Fruit fly (Drosophila melanogaster) whole organism, prepupa: ENCODE measurements around the gene CecA2.
A peak's percentile ranks its signal among the peaks of the same experiment; 100 is the strongest.

Source experiments
- Blimp-1 ChIP-seq: fragments of 200-800 bp; sonication (Bioruptor generic); optimal IDR thresholded peaks from 3 replicates; lab custom pipeline; 2017; ENCODE audit warnings: missing biosample characterization, missing genetic modification characterization, mild to moderate bottlenecking, moderate library complexity, missing genetic modification reagents
- CG10631 ChIP-seq: fragments of 200-800 bp; sonication (Bioruptor generic); optimal IDR thresholded peaks from 2 replicates; lab custom pipeline; 2016; ENCODE audit warnings: missing biosample characterization, missing genetic modification characterization
- CG10669 ChIP-seq: fragments of 200-800 bp; sonication (Bioruptor generic); optimal IDR thresholded peaks from 3 replicates; lab custom pipeline; 2018; ENCODE audit warnings: missing biosample characterization, mild to moderate bottlenecking, missing genetic modification characterization, moderate library complexity
- CG11294 ChIP-seq: fragments of 200-800 bp; sonication (Bioruptor generic); IDR thresholded peaks from 2 replicates; pipeline ENCODE4 v1.3.6; 2022; ENCODE audit warnings: missing biosample characterization, missing genetic modification characterization
- CG11902 ChIP-seq: fragments of 200-800 bp; sonication (Bioruptor generic); optimal IDR thresholded peaks from 3 replicates; lab custom pipeline; 2016; ENCODE audit warnings: missing biosample characterization, missing genetic modification characterization
- CG15336 ChIP-seq: fragments of 200-800 bp; sonication (Bioruptor generic); IDR thresholded peaks from 2 replicates; pipeline ENCODE4 v1.3.6; 2022; ENCODE audit warnings: missing biosample characterization, missing genetic modification characterization
- CG1621 ChIP-seq: fragments of 200-800 bp; sonication (Bioruptor generic); optimal IDR thresholded peaks from 3 replicates; lab custom pipeline; 2018; ENCODE audit warnings: missing biosample characterization, mild to moderate bottlenecking, missing genetic modification characterization
- CG16779 ChIP-seq: fragments of 200-800 bp; sonication (Bioruptor generic); optimal IDR thresholded peaks from 3 replicates; lab custom pipeline; 2017; ENCODE audit warnings: missing biosample characterization, mild to moderate bottlenecking, missing genetic modification characterization
- CG3032 ChIP-seq: fragments of 200-800 bp; optimal IDR thresholded peaks from 2 replicates; lab custom pipeline; 2019; ENCODE audit warnings: missing biosample characterization, mild to moderate bottlenecking, missing genetic modification characterization, moderate library complexity
- CG31627 ChIP-seq: fragments of 200-800 bp; sonication (Bioruptor generic); optimal IDR thresholded peaks from 3 replicates; lab custom pipeline; 2016; ENCODE audit warnings: missing biosample characterization, missing genetic modification characterization
- CG32006 ChIP-seq: fragments of 200-800 bp; sonication (Bioruptor generic); optimal IDR thresholded peaks from 3 replicates; lab custom pipeline; 2017; ENCODE audit warnings: missing biosample characterization, mild to moderate bottlenecking, missing genetic modification characterization
- CG3919 ChIP-seq: fragments of 200-800 bp; sonication (Bioruptor generic); optimal IDR thresholded peaks from 3 replicates; lab custom pipeline; 2016; ENCODE audit warnings: missing biosample characterization, missing genetic modification characterization
- CG4318 ChIP-seq: fragments of 200-800 bp; sonication (Bioruptor generic); optimal IDR thresholded peaks from 3 replicates; lab custom pipeline; 2017; ENCODE audit warnings: missing biosample characterization, mild to moderate bottlenecking, missing genetic modification characterization
- CG6792 ChIP-seq: fragments of 200-800 bp; sonication (Bioruptor generic); optimal IDR thresholded peaks from 3 replicates; lab custom pipeline; 2016; ENCODE audit warnings: missing biosample characterization, missing genetic modification characterization
- CG6808 ChIP-seq: fragments of 200-800 bp; sonication (Bioruptor generic); optimal IDR thresholded peaks from 3 replicates; lab custom pipeline; 2017; ENCODE audit warnings: missing biosample characterization, missing genetic modification characterization, mild to moderate bottlenecking, moderate library complexity, missing genetic modification reagents
- CG6854 ChIP-seq: fragments of 200-800 bp; sonication (Bioruptor generic); optimal IDR thresholded peaks from 2 replicates; lab custom pipeline; 2017; ENCODE audit warnings: missing biosample characterization, mild to moderate bottlenecking, missing genetic modification characterization
- CG7368 ChIP-seq: fragments of 200-800 bp; sonication (Bioruptor generic); optimal IDR thresholded peaks from 3 replicates; lab custom pipeline; 2016; ENCODE audit warnings: missing biosample characterization, missing genetic modification characterization
- CG8119 ChIP-seq: fragments of 200-800 bp; sonication (Bioruptor generic); IDR thresholded peaks from 3 replicates; pipeline ENCODE4 v1.3.6; 2022; ENCODE audit warnings: missing biosample characterization, missing genetic modification characterization
- CG8319 ChIP-seq: fragments of 200-800 bp; sonication (Bioruptor generic); optimal IDR thresholded peaks from 3 replicates; lab custom pipeline; 2016; ENCODE audit warnings: missing biosample characterization, missing genetic modification characterization
- CG8632 ChIP-seq: fragments of 200-800 bp; sonication (Bioruptor generic); optimal IDR thresholded peaks from 3 replicates; lab custom pipeline; 2016; ENCODE audit warnings: missing biosample characterization, missing genetic modification characterization
- CG9139 ChIP-seq: fragments of 200-800 bp; sonication (Bioruptor generic); optimal IDR thresholded peaks from 3 replicates; lab custom pipeline; 2017; ENCODE audit warnings: missing biosample characterization, mild to moderate bottlenecking, missing genetic modification characterization
- Eip75B ChIP-seq: fragments of 200-800 bp; sonication (Bioruptor generic); optimal IDR thresholded peaks from 3 replicates; lab custom pipeline; 2016; ENCODE audit warnings: missing biosample characterization, missing genetic modification characterization
- Eip78C ChIP-seq: fragments of 200-800 bp; sonication (Bioruptor generic); peaks from one replicate; lab custom pipeline; 2016; ENCODE audit warnings: missing biosample characterization, missing genetic modification characterization
- Eip93F ChIP-seq: fragments of 200-800 bp; sonication (Bioruptor generic); optimal IDR thresholded peaks from 2 replicates; lab custom pipeline; 2016; ENCODE audit warnings: missing biosample characterization, mild to moderate bottlenecking, missing genetic modification characterization
- Ets21C ChIP-seq: fragments of 200-800 bp; sonication (Bioruptor generic); optimal IDR thresholded peaks from 3 replicates; lab custom pipeline; 2016; ENCODE audit warnings: missing biosample characterization, missing genetic modification characterization
- Gug ChIP-seq: fragments of 200-800 bp; sonication (Bioruptor generic); IDR thresholded peaks from 2 replicates; pipeline ENCODE4 v1.3.6; 2022; ENCODE audit warnings: missing biosample characterization, missing genetic modification characterization
- Hr38 ChIP-seq: sonication (Bioruptor generic); optimal IDR thresholded peaks from 2 replicates; lab custom pipeline; 2016; ENCODE audit warnings: missing biosample characterization, missing genetic modification characterization
- Hr39 ChIP-seq: fragments of 200-800 bp; sonication (Bioruptor generic); optimal IDR thresholded peaks from 2 replicates; lab custom pipeline; 2016; ENCODE audit warnings: missing biosample characterization, missing genetic modification characterization
- Hr4 ChIP-seq: fragments of 200-800 bp; sonication (Bioruptor generic); optimal IDR thresholded peaks from 3 replicates; lab custom pipeline; 2016; ENCODE audit warnings: missing biosample characterization, missing genetic modification characterization
- Lpt ChIP-seq: fragments of 200-800 bp; sonication (Bioruptor generic); optimal IDR thresholded peaks from 3 replicates; lab custom pipeline; 2016; ENCODE audit warnings: missing biosample characterization, missing genetic modification characterization
- Met ChIP-seq: fragments of 200-800 bp; sonication (Bioruptor generic); optimal IDR thresholded peaks from 3 replicates; lab custom pipeline; 2016; ENCODE audit warnings: missing biosample characterization, missing genetic modification characterization
- OdsH ChIP-seq: fragments of 200-800 bp; sonication (Bioruptor generic); optimal IDR thresholded peaks from 3 replicates; lab custom pipeline; 2016; ENCODE audit warnings: missing biosample characterization, missing genetic modification characterization
- Smox ChIP-seq: fragments of 200-800 bp; sonication (Bioruptor generic); optimal IDR thresholded peaks from 3 replicates; lab custom pipeline; 2016; ENCODE audit warnings: missing biosample characterization, missing genetic modification characterization
- Sox102F ChIP-seq: fragments of 200-800 bp; sonication (Bioruptor generic); optimal IDR thresholded peaks from 2 replicates; lab custom pipeline; 2016; ENCODE audit warnings: missing biosample characterization, mild to moderate bottlenecking, missing genetic modification characterization
- Sox14 ChIP-seq: fragments of 200-800 bp; sonication (Bioruptor generic); optimal IDR thresholded peaks from 3 replicates; lab custom pipeline; 2016; ENCODE audit warnings: missing biosample characterization, missing genetic modification characterization
- Sox15 ChIP-seq: fragments of 200-800 bp; sonication (Bioruptor generic); optimal IDR thresholded peaks from 3 replicates; lab custom pipeline; 2016; ENCODE audit warnings: missing biosample characterization, missing genetic modification characterization
- achi ChIP-seq: fragments of 200-800 bp; sonication (Bioruptor generic); optimal IDR thresholded peaks from 3 replicates; lab custom pipeline; 2016; ENCODE audit warnings: missing biosample characterization, missing genetic modification characterization
- acj6 ChIP-seq: fragments of 200-800 bp; sonication (Bioruptor generic); optimal IDR thresholded peaks from 3 replicates; lab custom pipeline; 2016; ENCODE audit warnings: missing biosample characterization, missing genetic modification characterization
- cyc ChIP-seq: fragments of 200-800 bp; sonication (Bioruptor generic); optimal IDR thresholded peaks from 3 replicates; lab custom pipeline; 2016; ENCODE audit warnings: missing biosample characterization, missing genetic modification characterization
- dac ChIP-seq: fragments of 200-800 bp; sonication (Bioruptor generic); optimal IDR thresholded peaks from 2 replicates; lab custom pipeline; 2017; ENCODE audit warnings: missing biosample characterization, mild to moderate bottlenecking, missing genetic modification characterization
- dsx ChIP-seq: fragments of 200-800 bp; optimal IDR thresholded peaks from 3 replicates; lab custom pipeline; 2019; ENCODE audit warnings: missing biosample characterization, mild to moderate bottlenecking, missing genetic modification characterization, moderate library complexity; ENCODE audit not compliant: poor library complexity, severe bottlenecking
- eg ChIP-seq: fragments of 200-800 bp; sonication (Bioruptor generic); IDR thresholded peaks from 3 replicates; pipeline ENCODE4 v1.3.6; 2022; ENCODE audit warnings: missing biosample characterization, missing genetic modification characterization
- fd59A ChIP-seq: fragments of 200-800 bp; sonication (Bioruptor generic); optimal IDR thresholded peaks from 2 replicates; lab custom pipeline; 2017; ENCODE audit warnings: missing biosample characterization, mild to moderate bottlenecking, missing genetic modification characterization, missing genetic modification reagents
- fd85E ChIP-seq: fragments of 200-800 bp; sonication (Bioruptor generic); optimal IDR thresholded peaks from 3 replicates; lab custom pipeline; 2016; ENCODE audit warnings: missing biosample characterization, missing genetic modification characterization
- fkh ChIP-seq: fragments of 200-800 bp; sonication (Bioruptor generic); optimal IDR thresholded peaks from 3 replicates; lab custom pipeline; 2017; ENCODE audit warnings: missing biosample characterization, mild to moderate bottlenecking, missing genetic modification characterization, moderate library complexity
- lz ChIP-seq: fragments of 200-800 bp; sonication (Bioruptor generic); optimal IDR thresholded peaks from 3 replicates; lab custom pipeline; 2016; ENCODE audit warnings: missing biosample characterization, missing genetic modification characterization
- net ChIP-seq: fragments of 200-800 bp; sonication (Bioruptor generic); optimal IDR thresholded peaks from 3 replicates; lab custom pipeline; 2016; ENCODE audit warnings: missing biosample characterization, missing genetic modification characterization
- pdm3 ChIP-seq: fragments of 200-800 bp; sonication (Bioruptor generic); optimal IDR thresholded peaks from 3 replicates; lab custom pipeline; 2016; ENCODE audit warnings: missing biosample characterization, missing genetic modification characterization
- salr ChIP-seq, 2 experiments: fragments of 200-800 bp; sonication (Bioruptor generic); optimal IDR thresholded peaks; 3 replicates each; lab custom pipeline; 2016 to 2018; ENCODE audit warnings: missing biosample characterization in 2 of 2, missing genetic modification characterization in 2 of 2, mild to moderate bottlenecking in 1 of 2
- spab ChIP-seq: fragments of 200-800 bp; sonication (Bioruptor generic); optimal IDR thresholded peaks from 2 replicates; lab custom pipeline; 2017; ENCODE audit warnings: missing biosample characterization, mild to moderate bottlenecking, missing genetic modification characterization, missing genetic modification reagents
- svp ChIP-seq: fragments of 200-800 bp; sonication (Bioruptor generic); peaks from one replicate; lab custom pipeline; 2016; ENCODE audit warnings: missing biosample characterization, missing genetic modification characterization
- topi ChIP-seq: fragments of 200-800 bp; sonication (Bioruptor generic); optimal IDR thresholded peaks from 3 replicates; lab custom pipeline; 2016; ENCODE audit warnings: missing biosample characterization, missing genetic modification characterization
- vri ChIP-seq: fragments of 200-800 bp; sonication (Bioruptor generic); optimal IDR thresholded peaks from 3 replicates; lab custom pipeline; 2016; ENCODE audit warnings: missing biosample characterization, mild to moderate bottlenecking, missing genetic modification characterization

The CecA2 gene

dm6 chr3R:30261838-30262237 lies 49.9 kb downstream of the CecA2 start:
- TF ChIP-seq CG8119 (GFP tag; lab: Robert Waterston, UW), result peak; percentile 88
- TF ChIP-seq Ets21C (GFP tag; lab: Kevin White, UChicago), result peak; percentile 84
- TF ChIP-seq CG3032 (tag; lab: Kevin White, UChicago), result peak; percentile 98
- TF ChIP-seq Met, result peak; percentile 94
- TF ChIP-seq lz (GFP tag; lab: Kevin White, UChicago), result peak; percentile 90
- TF ChIP-seq achi, result peak; percentile 96
- TF ChIP-seq spab (GFP tag; lab: Kevin White, UChicago), result peak; percentile 98
- TF ChIP-seq fd59A, result peak; percentile 98
- TF ChIP-seq dac (GFP tag; lab: Kevin White, UChicago), result no peak
- TF ChIP-seq Lpt, result peak; percentile 86
- TF ChIP-seq net (GFP tag; lab: Kevin White, UChicago), result peak; percentile 92
- TF ChIP-seq CG7368 (GFP tag; lab: Kevin White, UChicago), result peak; percentile 89
- peak; percentile 90 for TF ChIP-seq CG16779
- TF ChIP-seq fkh (GFP tag; lab: Kevin White, UChicago), result no peak
- TF ChIP-seq cyc (GFP tag; lab: Kevin White, UChicago), result peak; percentile 89
- peak; percentile 79 for TF ChIP-seq Gug (GFP tag; lab: Robert Waterston, UW)
- peak; percentile 93 for TF ChIP-seq OdsH (GFP tag; lab: Kevin White, UChicago)
- peak; percentile 96 for TF ChIP-seq svp
- peak; percentile 99 for TF ChIP-seq dsx (GFP tag; lab: Kevin White, UChicago)
- TF ChIP-seq salr (GFP tag; optimal IDR thresholded peaks at IDR 0.05; lab: Kevin White, UChicago), result peak; percentile 86 to 88
- TF ChIP-seq acj6, result peak; percentile 95
- peak; percentile 72; the same call in 2 of the 3 replicates for TF ChIP-seq eg (GFP tag; lab: Robert Waterston, UW)
- peak; percentile 87 for TF ChIP-seq CG6854 (GFP tag; lab: Kevin White, UChicago)
- TF ChIP-seq topi (GFP tag; lab: Kevin White, UChicago), result peak; percentile 91
- TF ChIP-seq Hr39 (GFP tag; lab: Kevin White, UChicago), result peak; percentile 86
- peak; percentile 96 for TF ChIP-seq Eip78C (GFP tag; lab: Kevin White, UChicago)
- peak; percentile 94 for TF ChIP-seq Eip75B
- TF ChIP-seq Eip93F (GFP tag; lab: Kevin White, UChicago), result peak; percentile 79
- peak; percentile 76 for TF ChIP-seq CG32006 (GFP tag; lab: Kevin White, UChicago)
- TF ChIP-seq Hr4 (GFP tag; lab: Kevin White, UChicago), result peak; percentile 65
- peak; percentile 85 for TF ChIP-seq CG8319 (GFP tag; lab: Kevin White, UChicago)
- TF ChIP-seq CG6792 (GFP tag; lab: Kevin White, UChicago), result peak; percentile 94
- peak; percentile 96 for TF ChIP-seq CG3919
- TF ChIP-seq pdm3, result peak; percentile 90
- TF ChIP-seq CG15336 (GFP tag; lab: Robert Waterston, UW), result peak; percentile 78
- peak; percentile 40; the same call in 1 of the 2 replicates for TF ChIP-seq CG11294
- TF ChIP-seq CG10669, result peak; percentile 96
- peak; percentile 83 for TF ChIP-seq CG11902 (GFP tag; lab: Kevin White, UChicago)
- peak; percentile 91 for TF ChIP-seq Sox102F
- peak; percentile 94 for TF ChIP-seq Sox14 (GFP tag; lab: Kevin White, UChicago)
- TF ChIP-seq CG31627 (GFP tag; lab: Kevin White, UChicago), result peak; percentile 88
- peak; percentile 98 for TF ChIP-seq CG6808 (GFP tag; lab: Kevin White, UChicago)
- peak; percentile 67 for TF ChIP-seq Blimp-1 (GFP tag; lab: Kevin White, UChicago)
- peak; percentile 82 for TF ChIP-seq Sox15 (GFP tag; lab: Kevin White, UChicago)
- TF ChIP-seq CG9139 (GFP tag; lab: Kevin White, UChicago), result peak; percentile 96
- peak; percentile 96 for TF ChIP-seq CG1621 (tag; lab: Kevin White, UChicago)
- peak; percentile 97 for TF ChIP-seq CG10631 (GFP tag; lab: Kevin White, UChicago)
- TF ChIP-seq fd85E, result peak; percentile 74
- TF ChIP-seq CG4318 (GFP tag; lab: Kevin White, UChicago), result peak; percentile 58
- TF ChIP-seq Smox (GFP tag; lab: Kevin White, UChicago), result peak; percentile 89
- TF ChIP-seq vri (GFP tag; lab: Kevin White, UChicago), result peak; percentile 91
- TF ChIP-seq CG8632 (GFP tag; lab: Kevin White, UChicago), result peak; percentile 95
- no peak for TF ChIP-seq Hr38
